Worm (Caenorhabditis elegans) whole organism, L4 larva: Measurements from ENCODE around the gene F13H10.5.

Experiments used
- ama-1 ChIP-seq: fragments of 150-350 bp; optimal IDR thresholded peaks from 2 replicates; lab custom pipeline; 2014; ENCODE audit warnings: inconsistent platforms, mixed read lengths
- jun-1 ChIP-seq: fragments of 150-350 bp; optimal IDR thresholded peaks from 2 replicates; lab custom pipeline; 2014; ENCODE audit warnings: missing biosample characterization, missing genetic modification reagents, missing genetic modification characterization
- mes-2 ChIP-seq: sonication (generic microtip); optimal IDR thresholded peaks from 2 replicates; lab custom pipeline; 2016; ENCODE audit warnings: missing genotype, mild to moderate bottlenecking, missing genetic modification characterization, missing compliant biosample characterization; ENCODE audit not compliant: poor library complexity, severe bottlenecking

DNA sequence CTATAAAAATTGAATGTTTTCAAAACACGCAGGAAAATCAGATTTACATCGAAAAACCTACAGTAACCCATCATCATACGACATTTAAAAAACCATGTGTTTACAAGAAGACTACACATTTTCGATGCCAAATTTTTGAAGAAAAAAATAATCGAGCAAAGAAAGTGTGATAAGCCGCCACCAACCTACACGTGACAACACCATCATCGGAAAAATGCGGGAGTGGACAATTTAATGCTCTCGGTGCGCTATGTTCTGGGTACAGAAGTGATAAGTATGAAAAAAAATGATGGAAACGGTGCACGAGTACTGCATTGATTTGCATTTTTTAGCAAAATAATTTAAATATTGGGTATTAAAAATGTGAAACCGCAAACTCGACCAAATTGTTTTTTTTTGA, 26.1 kb upstream of the F13H10.5 start:
- no peak for TF ChIP-seq ama-1 (lab: Kevin White, UChicago)
- TF ChIP-seq jun-1 (tag; lab: Kevin White, UChicago) = no peak
- TF ChIP-seq mes-2 (tag; lab: Kevin White, UChicago) = no peak
